Fruit fly (Drosophila melanogaster) whole organism: Measurements from ENCODE around the gene CG43273.

Experiments
- EcR ChIP-seq, 2 experiments: fragments of >200 bp; optimal IDR thresholded peaks; 2 replicates each; lab custom pipeline; 2017; ENCODE audit warnings: missing biosample characterization in 2 of 2, missing genetic modification characterization in 2 of 2, missing genetic modification reagents in 2 of 2
- pan ChIP-seq: fragments of >200 bp; optimal IDR thresholded peaks from 2 replicates; lab custom pipeline; 2017
- usp ChIP-seq: fragments of >200 bp; optimal IDR thresholded peaks from 2 replicates; lab custom pipeline; 2017; ENCODE audit warnings: missing biosample characterization, missing genetic modification characterization, mixed read lengths

DNA sequence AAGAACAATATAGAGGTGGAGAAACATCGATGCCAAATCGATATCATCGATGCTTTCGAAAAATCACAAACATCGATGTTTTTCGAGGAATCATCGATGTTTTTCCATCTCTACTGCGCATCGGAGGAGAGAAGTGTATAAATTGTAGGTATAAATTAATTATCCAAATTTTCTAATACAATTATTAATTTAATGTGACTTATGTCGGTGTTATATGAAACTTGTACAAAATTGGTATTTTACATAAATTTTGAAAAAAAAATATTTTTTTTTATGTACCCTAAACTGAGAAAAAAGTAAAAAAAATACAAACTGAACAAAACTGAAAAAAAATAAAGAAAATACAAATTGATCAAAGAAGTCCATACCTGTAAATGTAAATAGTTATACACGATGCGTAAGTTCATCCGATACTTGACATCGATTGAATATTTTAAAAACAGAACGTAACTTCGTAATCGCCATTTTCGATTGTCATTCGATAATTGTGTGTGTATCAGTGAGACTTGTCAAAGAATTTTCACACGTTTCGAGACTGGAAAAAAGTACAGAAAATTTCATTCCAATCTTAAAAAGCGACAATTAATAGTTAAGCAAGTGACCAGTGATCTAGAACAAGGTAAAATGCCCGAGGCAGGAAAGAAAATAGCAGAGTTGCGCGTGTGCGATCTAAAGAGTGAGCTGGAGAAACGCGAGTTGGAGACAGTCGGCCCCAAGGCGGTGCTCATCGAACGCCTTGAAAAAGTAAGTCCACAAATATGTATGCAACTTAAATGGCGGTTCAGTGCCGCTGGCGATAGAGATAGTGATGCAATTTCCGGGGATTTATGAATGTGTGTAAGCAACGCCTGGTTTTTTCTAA, 12.9 kb upstream of the CG43273 start, which contains the start of the genes CG5808 and Saf-B:
- TF ChIP-seq pan (lab: Kevin White, UChicago) (no peak), EcR (GFP tag; optimal IDR thresholded peaks at IDR 0.05; lab: Kevin White, UChicago) (no peak), usp (no peak)
